Fruit fly (Drosophila melanogaster): ENCODE data around the gene Hpr1.

The Hpr1 gene

dm6 chr3R:5821243-5821642 lies at the start of gene Hpr1:
TSS of gene Hpr1 (minus strand) at chr3R:5821440.
- TF ChIP-seq gl (tag; optimal IDR thresholded peaks at IDR 0.05): no peak
- TF ChIP-seq CG32121 (GFP tag; IDR thresholded peaks at IDR 0.05): no peak
- no peak for TF ChIP-seq CG12605 (GFP tag; IDR thresholded peaks at IDR 0.05)
- no peak for TF ChIP-seq Snoo (tag; optimal IDR thresholded peaks at IDR 0.05)
- TF ChIP-seq CG9948 (tag; optimal IDR thresholded peaks at IDR 0.05): no peak

DNA sequence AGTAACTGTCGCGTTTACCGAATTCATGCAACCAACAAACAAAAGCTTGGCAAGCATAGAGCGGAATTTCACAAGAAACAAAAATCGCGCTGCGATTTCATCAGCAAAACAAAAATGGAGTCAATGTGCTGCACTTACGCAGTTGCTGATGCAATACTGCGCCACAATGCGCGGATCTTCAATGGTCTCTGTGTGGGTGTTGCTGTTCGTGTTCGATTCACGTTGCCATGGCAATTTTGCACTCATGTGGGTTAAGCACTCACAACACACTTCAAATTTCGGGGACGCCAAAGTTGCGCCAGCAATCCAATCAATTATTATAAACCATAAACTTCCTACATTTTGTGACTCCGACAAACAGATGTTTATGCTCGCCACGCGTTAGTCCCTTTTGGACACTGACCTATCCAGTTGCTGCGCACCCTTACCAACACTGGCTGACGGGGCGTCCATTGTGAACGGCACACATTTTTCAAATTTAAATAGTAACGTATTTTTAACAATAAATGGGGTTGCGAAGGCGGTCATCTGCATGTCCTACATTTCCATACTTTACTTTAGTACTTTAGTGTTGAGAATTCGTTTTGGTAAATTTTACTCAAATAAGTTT lies 40.9 kb upstream of the Hpr1 start, which contains the start of gene CG2017:
Gene CG2017 (minus strand): TSS at position 374 of the 610 bp plus-strand sequence.
- no peak for TF ChIP-seq CG17806 (tag; optimal IDR thresholded peaks at IDR 0.05)
- TF ChIP-seq CG14655 (GFP tag; optimal IDR thresholded peaks at IDR 0.05): no peak
- peak; percentile 10; the same call in 1 of the 2 replicates for TF ChIP-seq CG32121 (GFP tag; IDR thresholded peaks at IDR 0.05)
- peak; percentile 10 for TF ChIP-seq CG15710 (tag; optimal IDR thresholded peaks at IDR 0.05)
- no peak for TF ChIP-seq CG8301 (tag; optimal IDR thresholded peaks at IDR 0.05)
- TF ChIP-seq Ets98B (GFP tag; IDR thresholded peaks at IDR 0.05): no peak
- TF ChIP-seq D1 (tag; optimal IDR thresholded peaks at IDR 0.05): peak; percentile 31
- TF ChIP-seq EcR (GFP tag; optimal IDR thresholded peaks at IDR 0.05): peak; percentile 89
- TF ChIP-seq CG8159 (tag; optimal IDR thresholded peaks at IDR 0.05): no peak
- no peak for TF ChIP-seq CG34367 (tag; optimal IDR thresholded peaks at IDR 0.05)
- TF ChIP-seq CG4496 (GFP tag; IDR thresholded peaks at IDR 0.05): peak; percentile 60; the same call in 2 of the 3 replicates

dm6 chr3R:5861218-5861902 lies 40.1 kb upstream of the Hpr1 start:
- peak; percentile 67 for TF ChIP-seq CG14655 (GFP tag; optimal IDR thresholded peaks at IDR 0.05)
- TF ChIP-seq Snoo (tag; optimal IDR thresholded peaks at IDR 0.05): no peak
- peak; percentile 21; the same call in 1 of the 3 replicates for TF ChIP-seq CG4496 (GFP tag; IDR thresholded peaks at IDR 0.05)
- TF ChIP-seq Ets98B (GFP tag; IDR thresholded peaks at IDR 0.05): peak; percentile 33
- peak; percentile 43 for TF ChIP-seq CG32121 (GFP tag; IDR thresholded peaks at IDR 0.05)
- no peak for TF ChIP-seq CG15710 (tag; optimal IDR thresholded peaks at IDR 0.05)
- TF ChIP-seq D1 (tag; optimal IDR thresholded peaks at IDR 0.05): no peak
- TF ChIP-seq CG17806 (tag; optimal IDR thresholded peaks at IDR 0.05): peak; percentile 12
- TF ChIP-seq gl (tag; optimal IDR thresholded peaks at IDR 0.05): no peak
- TF ChIP-seq CG34367 (tag; optimal IDR thresholded peaks at IDR 0.05): no peak
- peak; percentile 14 for TF ChIP-seq CG9948 (tag; optimal IDR thresholded peaks at IDR 0.05)
- TF ChIP-seq Pif1B (GFP tag; optimal IDR thresholded peaks at IDR 0.05): peak; percentile 26
- peak; percentile 59; the same call in 1 of the 3 replicates for TF ChIP-seq fd96Ca (GFP tag; IDR thresholded peaks at IDR 0.05)
- no peak for TF ChIP-seq rn (GFP tag; IDR thresholded peaks at IDR 0.05)
- peak; percentile 43 for TF ChIP-seq CG8301 (tag; optimal IDR thresholded peaks at IDR 0.05)
- TF ChIP-seq EcR (GFP tag; optimal IDR thresholded peaks at IDR 0.05): no peak
- peak; percentile 35 for TF ChIP-seq CG8159 (tag; optimal IDR thresholded peaks at IDR 0.05)
- TF ChIP-seq CG10348 (GFP tag; IDR thresholded peaks at IDR 0.05): no peak
- peak; percentile 24 for TF ChIP-seq Pif1A (GFP tag; optimal IDR thresholded peaks at IDR 0.05)

DNA sequence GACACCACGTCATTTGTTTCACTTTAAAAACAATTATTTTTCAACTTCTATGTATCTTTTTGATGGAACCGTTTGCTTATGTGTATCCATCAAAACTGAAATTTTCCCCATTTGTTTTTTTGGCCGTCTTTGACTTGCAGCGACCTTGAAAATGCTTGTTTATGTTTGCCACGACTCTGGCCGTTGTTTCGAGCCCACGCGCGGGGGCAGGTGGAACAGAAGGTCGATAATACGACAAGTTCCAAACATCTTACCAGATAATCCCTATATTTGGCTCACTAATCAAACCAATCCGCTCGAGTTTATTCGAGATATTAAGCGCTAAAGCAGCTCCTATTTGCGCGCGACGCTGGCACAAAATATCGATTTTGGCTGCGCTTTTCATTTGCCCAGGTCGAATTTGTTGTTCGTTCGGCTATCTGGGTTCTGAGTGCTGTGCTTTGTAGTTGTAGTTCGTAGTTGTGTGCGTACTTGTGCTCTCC lies 39.5 kb upstream of the Hpr1 start:
- TF ChIP-seq CG34367 (tag; optimal IDR thresholded peaks at IDR 0.05): no peak
- no peak for TF ChIP-seq CG9948 (tag; optimal IDR thresholded peaks at IDR 0.05)
- TF ChIP-seq CG8301 (tag; optimal IDR thresholded peaks at IDR 0.05): no peak
- no peak for TF ChIP-seq CG32121 (GFP tag; IDR thresholded peaks at IDR 0.05)
- no peak for TF ChIP-seq CG10348 (GFP tag; IDR thresholded peaks at IDR 0.05)
- no peak for TF ChIP-seq CG8159 (tag; optimal IDR thresholded peaks at IDR 0.05)
- TF ChIP-seq CG17806 (tag; optimal IDR thresholded peaks at IDR 0.05): no peak
- TF ChIP-seq CG15710 (tag; optimal IDR thresholded peaks at IDR 0.05): no peak
- TF ChIP-seq EcR (GFP tag; optimal IDR thresholded peaks at IDR 0.05): no peak
- TF ChIP-seq fd96Ca (GFP tag; IDR thresholded peaks at IDR 0.05): no peak
- no peak for TF ChIP-seq Pif1B (GFP tag; optimal IDR thresholded peaks at IDR 0.05)
- no peak for TF ChIP-seq CG13204 (GFP tag; optimal IDR thresholded peaks at IDR 0.05)
- TF ChIP-seq gl (tag; optimal IDR thresholded peaks at IDR 0.05): no peak
- no peak for TF ChIP-seq CG4496 (GFP tag; IDR thresholded peaks at IDR 0.05)
- TF ChIP-seq Snoo (tag; optimal IDR thresholded peaks at IDR 0.05): no peak

DNA sequence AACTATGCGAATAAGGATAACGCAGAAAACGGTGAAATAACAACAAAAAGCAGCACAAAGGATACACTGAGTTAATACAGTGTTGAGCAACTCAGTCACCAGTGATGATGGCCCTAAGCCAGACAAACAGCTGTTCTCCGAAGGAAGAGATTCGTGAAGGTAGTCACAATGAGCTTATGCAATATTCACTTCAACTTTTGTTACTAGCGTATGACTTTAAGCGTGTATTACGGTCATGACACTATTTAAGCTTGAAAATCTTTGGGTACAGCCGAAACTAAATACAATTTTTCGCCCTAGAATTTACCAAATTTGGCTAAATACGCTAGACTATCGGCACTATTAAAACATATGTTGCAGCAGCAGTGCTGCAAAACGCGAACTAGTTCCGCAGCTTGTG lies 35.0 kb upstream of the Hpr1 start, which contains the start of the genes disp and ECSIT:
Gene disp (minus strand): TSS at position 97 of the 400 bp plus-strand sequence.
Gene ECSIT (plus strand): TSS at position 371 of the 400 bp plus-strand sequence.
- TF ChIP-seq CG34367 (tag; optimal IDR thresholded peaks at IDR 0.05) (peak; percentile 31), fd96Ca (GFP tag; IDR thresholded peaks at IDR 0.05) (0 out of 3 replicates have a peak, but pooled peaks have one; percentile 26), rn (GFP tag; IDR thresholded peaks at IDR 0.05) (no peak), Pif1B (GFP tag; optimal IDR thresholded peaks at IDR 0.05) (no peak)

DNA sequence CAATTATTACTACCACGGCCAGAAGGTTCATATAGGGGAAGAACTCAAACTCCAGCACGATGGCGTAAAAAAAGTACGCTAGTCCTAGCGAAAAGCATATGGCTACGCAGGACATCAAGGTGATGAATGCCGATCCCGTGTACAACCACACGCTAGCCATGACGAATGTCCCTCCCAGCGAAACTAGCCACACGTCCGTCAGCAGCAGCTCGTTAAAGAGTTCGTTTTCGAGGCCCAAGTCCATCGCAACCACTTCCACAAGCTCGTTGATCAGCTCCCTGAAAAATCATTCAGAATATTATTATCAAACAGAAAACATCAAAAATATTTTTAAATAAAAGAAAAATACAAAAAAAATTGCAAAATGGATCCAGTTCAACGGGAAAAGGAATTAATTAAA lies 31.8 kb upstream of the Hpr1 start, which contains the start of gene CG34287:
Gene CG34287 (plus strand): TSS at position 301 of the 400 bp plus-strand sequence.
- TF ChIP-seq CG32121 (GFP tag; IDR thresholded peaks at IDR 0.05): no peak
- no peak for TF ChIP-seq Pif1A (GFP tag; optimal IDR thresholded peaks at IDR 0.05)
- no peak for TF ChIP-seq CG12605 (GFP tag; IDR thresholded peaks at IDR 0.05)
- TF ChIP-seq CG13204 (GFP tag; optimal IDR thresholded peaks at IDR 0.05): no peak

All from whole organism, pupa.